Worm (Caenorhabditis elegans) whole organism, early embryonic: ENCODE results near the gene max-2.

ENCODE experiments used
- F13C5.2 ChIP-seq: sonication (generic microtip); optimal IDR thresholded peaks from 2 replicates; lab custom pipeline; 2017; ENCODE audit warnings: mild to moderate bottlenecking, missing genetic modification characterization, inconsistent platforms, missing compliant biosample characterization
- aly-1 ChIP-seq: sonication (generic microtip); optimal IDR thresholded peaks from 2 replicates; lab custom pipeline; 2016; ENCODE audit warnings: missing genetic modification characterization, missing compliant biosample characterization
- ama-1 ChIP-seq: fragments of 150-350 bp; optimal IDR thresholded peaks from 2 replicates; lab custom pipeline; 2014
- ceh-36 ChIP-seq: sonication (generic microtip); optimal IDR thresholded peaks from 2 replicates; lab custom pipeline; 2016; ENCODE audit warnings: missing genetic modification characterization, inconsistent platforms, missing compliant biosample characterization
- flt-1 ChIP-seq: fragments of 200-800 bp; sonication (Bioruptor generic); IDR thresholded peaks from 2 replicates; pipeline ENCODE4 v1.3.6; 2022; ENCODE audit warnings: missing genetic modification characterization, missing compliant biosample characterization
- hmg-4 ChIP-seq: fragments of 200-800 bp; sonication (Bioruptor generic); optimal IDR thresholded peaks from 2 replicates; lab custom pipeline; 2018; ENCODE audit warnings: mild to moderate bottlenecking, missing genetic modification characterization, missing compliant biosample characterization
- tbx-37 ChIP-seq: fragments of 200-800 bp; sonication (Bioruptor generic); conservative IDR thresholded peaks from 2 replicates; pipeline ENCODE4 v1.3.6; 2022; ENCODE audit warnings: missing genetic modification reagents, missing genetic modification characterization, missing compliant biosample characterization

- TF ChIP-seq ama-1 (no peak), tbx-37 (GFP tag; lab: Robert Waterston, UW) (no peak), flt-1 (GFP tag; lab: Robert Waterston, UW) (no peak), hmg-4 (GFP tag; lab: Kevin White, UChicago) (no peak), aly-1 (tag; lab: Kevin White, UChicago) (no peak), ceh-36 (no peak), F13C5.2 (no peak)
Observed at ce11 chrII:12965538-12965588, 60.3 kb downstream of the max-2 start, which contains the start of gene ptr-18.
